Worm (Caenorhabditis elegans) whole organism, L1 larva: ENCODE data around the gene F16B12.4.

Experiments
- C04F5.9 ChIP-seq: sonication (generic microtip); optimal IDR thresholded peaks from 2 replicates; lab custom pipeline; 2016; ENCODE audit warnings: missing genetic modification characterization, missing compliant biosample characterization
- C16A3.4 ChIP-seq: fragments of 150-350 bp; optimal IDR thresholded peaks from 2 replicates; lab custom pipeline; 2014; ENCODE audit warnings: missing biosample characterization, missing genetic modification characterization
- Y116A8C.19 ChIP-seq: sonication (generic microtip); optimal IDR thresholded peaks from 2 replicates; lab custom pipeline; 2016; ENCODE audit warnings: missing compliant biosample characterization, missing genetic modification characterization, borderline replicate concordance
- alr-1 ChIP-seq: fragments of 200-800 bp; sonication (Bioruptor generic); optimal IDR thresholded peaks from 2 replicates; lab custom pipeline; 2018; ENCODE audit warnings: borderline replicate concordance, mild to moderate bottlenecking, missing genetic modification characterization, missing compliant biosample characterization
- aly-2 ChIP-seq: fragments of 150-350 bp; optimal IDR thresholded peaks from 2 replicates; lab custom pipeline; 2014; ENCODE audit warnings: missing biosample characterization, missing genetic modification characterization
- blmp-1 ChIP-seq: fragments of 150-350 bp; optimal IDR thresholded peaks from 2 replicates; lab custom pipeline; 2014; ENCODE audit warnings: missing biosample characterization, missing genetic modification characterization
- ceh-88 ChIP-seq: fragments of 200-800 bp; sonication (Bioruptor generic); IDR thresholded peaks from 2 replicates; pipeline ENCODE4 v1.3.6; 2022; ENCODE audit warnings: missing genetic modification characterization, missing compliant biosample characterization
- ceh-90 ChIP-seq: sonication (generic microtip); optimal IDR thresholded peaks from 2 replicates; lab custom pipeline; 2016; ENCODE audit warnings: missing genetic modification characterization, missing compliant biosample characterization
- efl-1 ChIP-seq, 4 experiments: fragments of 150-350 bp; optimal IDR thresholded peaks in 3 of 4; peaks in 1 of 4; 1 replicate in 1 of 4; 2 replicates in 3 of 4; lab custom pipeline; 2014; ENCODE audit warnings: missing biosample characterization in 2 of 4, missing genetic modification characterization in 2 of 4, missing genetic modification reagents in 2 of 4
- efl-3 ChIP-seq: fragments of 200-800 bp; sonication (Bioruptor generic); optimal IDR thresholded peaks from 2 replicates; lab custom pipeline; 2018; ENCODE audit warnings: mild to moderate bottlenecking, missing genetic modification characterization, missing compliant biosample characterization
- egl-13 ChIP-seq: sonication (generic microtip); optimal IDR thresholded peaks from 2 replicates; lab custom pipeline; 2016; ENCODE audit warnings: missing genotype, missing genetic modification reagents, missing genetic modification characterization, missing compliant biosample characterization
- elt-2 ChIP-seq: sonication (generic microtip); optimal IDR thresholded peaks from 2 replicates; lab custom pipeline; 2016; ENCODE audit warnings: missing genetic modification characterization, mild to moderate bottlenecking, inconsistent platforms, missing compliant biosample characterization, missing genetic modification reagents
- elt-3 ChIP-seq, 6 experiments: fragments of 150-350 bp in 1 of 6; sonication (generic microtip); optimal IDR thresholded peaks; 2 replicates each; lab custom pipeline; 2017 to 2018; ENCODE audit warnings: missing biosample characterization in 6 of 6, missing genetic modification characterization in 6 of 6, inconsistent platforms in 1 of 6
- fkh-4 ChIP-seq: sonication (generic microtip); optimal IDR thresholded peaks from 2 replicates; lab custom pipeline; 2016; ENCODE audit warnings: missing compliant biosample characterization, missing genetic modification characterization, borderline replicate concordance
- hlh-4 ChIP-seq: sonication (generic microtip); optimal IDR thresholded peaks from 2 replicates; lab custom pipeline; 2016; ENCODE audit warnings: mild to moderate bottlenecking, missing genetic modification characterization, missing compliant biosample characterization
- hpl-2 ChIP-seq: fragments of 150-350 bp; optimal IDR thresholded peaks from 2 replicates; lab custom pipeline; 2014; ENCODE audit warnings: missing biosample characterization, missing genetic modification reagents, missing genetic modification characterization
- lin-14 ChIP-seq: fragments of 200-800 bp; sonication (Bioruptor generic); optimal IDR thresholded peaks from 2 replicates; lab custom pipeline; 2018; ENCODE audit warnings: mild to moderate bottlenecking, missing genetic modification characterization, moderate library complexity, missing compliant biosample characterization
- lin-15B ChIP-seq: fragments of 150-350 bp; sonication (generic microtip); optimal IDR thresholded peaks from 3 replicates; lab custom pipeline; 2014; ENCODE audit warnings: missing biosample characterization, missing genetic modification characterization
- lin-35 ChIP-seq, 2 experiments: fragments of 150-350 bp; optimal IDR thresholded peaks; 2 replicates each; lab custom pipeline; 2014; ENCODE audit warnings: missing biosample characterization in 2 of 2, missing genetic modification characterization in 2 of 2, missing genetic modification reagents in 2 of 2
- lin-39 ChIP-seq: fragments of 150-350 bp; optimal IDR thresholded peaks from 2 replicates; lab custom pipeline; 2014; ENCODE audit warnings: missing biosample characterization, missing genetic modification reagents, missing genetic modification characterization
- mab-9 ChIP-seq: fragments of 200-800 bp; sonication (Bioruptor generic); IDR thresholded peaks from 2 replicates; pipeline ENCODE4 v1.3.6; 2022; ENCODE audit warnings: missing genetic modification reagents, missing genetic modification characterization, missing compliant biosample characterization
- nhr-19 ChIP-seq: fragments of 200-800 bp; sonication (Bioruptor generic); conservative IDR thresholded peaks from 2 replicates; pipeline ENCODE4 v1.3.6; 2022; ENCODE audit warnings: missing genetic modification characterization, missing compliant biosample characterization
- nhr-28 ChIP-seq: fragments of 150-350 bp; optimal IDR thresholded peaks from 2 replicates; lab custom pipeline; 2014; ENCODE audit warnings: missing biosample characterization, missing genetic modification characterization
- nhr-71 ChIP-seq: sonication (generic microtip); optimal IDR thresholded peaks from 2 replicates; lab custom pipeline; 2016; ENCODE audit warnings: mild to moderate bottlenecking, missing genetic modification characterization, moderate library complexity, missing compliant biosample characterization
- rnt-1 ChIP-seq: sonication (generic microtip); optimal IDR thresholded peaks from 2 replicates; lab custom pipeline; 2016; ENCODE audit warnings: mild to moderate bottlenecking, missing genetic modification characterization, moderate library complexity, missing compliant biosample characterization
- snu-23 ChIP-seq: sonication (generic microtip); optimal IDR thresholded peaks from 2 replicates; lab custom pipeline; 2016; ENCODE audit warnings: missing genetic modification characterization, missing compliant biosample characterization
- sox-4 ChIP-seq: sonication (generic microtip); optimal IDR thresholded peaks from 2 replicates; lab custom pipeline; 2016; ENCODE audit warnings: missing genetic modification characterization, missing compliant biosample characterization
- swsn-7 ChIP-seq: sonication (generic microtip); optimal IDR thresholded peaks from 2 replicates; lab custom pipeline; 2016; ENCODE audit warnings: missing genetic modification characterization, missing compliant biosample characterization
- unc-130 ChIP-seq: fragments of 150-350 bp; optimal IDR thresholded peaks from 2 replicates; lab custom pipeline; 2017; ENCODE audit warnings: missing biosample characterization, missing genetic modification characterization, inconsistent platforms
- unc-98 ChIP-seq: fragments of 200-800 bp; sonication (Bioruptor generic); IDR thresholded peaks from 2 replicates; pipeline ENCODE4 v1.3.6; 2022; ENCODE audit warnings: missing genetic modification characterization, missing compliant biosample characterization
- xbp-1 ChIP-seq: sonication (generic microtip); optimal IDR thresholded peaks from 2 replicates; lab custom pipeline; 2016; ENCODE audit warnings: missing genetic modification characterization, missing compliant biosample characterization
- zip-4 ChIP-seq: fragments of 200-800 bp; sonication (Bioruptor generic); optimal IDR thresholded peaks from 2 replicates; lab custom pipeline; 2018; ENCODE audit warnings: mild to moderate bottlenecking, missing genetic modification characterization, moderate library complexity, missing compliant biosample characterization
- ztf-11 ChIP-seq, 2 experiments: sonication (generic microtip); optimal IDR thresholded peaks; 2 replicates each; lab custom pipeline; 2016 to 2017; ENCODE audit warnings: missing genetic modification characterization in 2 of 2, missing biosample characterization in 1 of 2, missing compliant biosample characterization in 1 of 2

The F16B12.4 gene

ce11 chrX:14090990-14091389 is 7.5 kb downstream of the F16B12.4 start:
- no peak for TF ChIP-seq efl-1 (optimal IDR thresholded peaks at IDR 0.05; lab: Kevin White, UChicago)
- peak in 1 of 2 experiments; percentile 70 for TF ChIP-seq efl-1 (GFP tag; optimal IDR thresholded peaks at IDR 0.05 in 1 of 2; lab: Kevin White, UChicago)
- TF ChIP-seq xbp-1 (tag; lab: Kevin White, UChicago) = no peak

ce11 chrX:14090089-14090488 is 8.4 kb downstream of the F16B12.4 start, which contains the start of gene dsl-4:
dsl-4 (plus strand) TSS chrX:14090389.
- no peak for TF ChIP-seq hlh-4 (tag; lab: Kevin White, UChicago)
- TF ChIP-seq C04F5.9 (tag; lab: Kevin White, UChicago) = no peak
- TF ChIP-seq egl-13 (tag; lab: Kevin White, UChicago) = no peak
- TF ChIP-seq sox-4 = no peak
- TF ChIP-seq lin-39 = no peak
- TF ChIP-seq hpl-2 (GFP tag; lab: Kevin White, UChicago) = no peak
- TF ChIP-seq elt-3 (tag; optimal IDR thresholded peaks at IDR 0.05; lab: Kevin White, UChicago) = no peak
- no peak for TF ChIP-seq ztf-11 (tag; optimal IDR thresholded peaks at IDR 0.05; lab: Kevin White, UChicago)
- TF ChIP-seq Y116A8C.19 (tag; lab: Kevin White, UChicago) = no peak
- TF ChIP-seq zip-4 (GFP tag; lab: Kevin White, UChicago) = no peak
- no peak for TF ChIP-seq lin-14 (GFP tag; lab: Kevin White, UChicago)
- TF ChIP-seq swsn-7 (tag; lab: Kevin White, UChicago) = no peak
- no peak for TF ChIP-seq efl-3 (GFP tag; lab: Kevin White, UChicago)
- TF ChIP-seq rnt-1 (tag; lab: Kevin White, UChicago) = no peak

ce11 chrX:14085208-14085607 is 13.3 kb downstream of the F16B12.4 start, which contains the start of gene F16B12.1:
F16B12.1 (plus strand) TSS chrX:14085508.
- TF ChIP-seq ceh-90 (tag; lab: Kevin White, UChicago) (no peak), alr-1 (no peak)

DNA sequence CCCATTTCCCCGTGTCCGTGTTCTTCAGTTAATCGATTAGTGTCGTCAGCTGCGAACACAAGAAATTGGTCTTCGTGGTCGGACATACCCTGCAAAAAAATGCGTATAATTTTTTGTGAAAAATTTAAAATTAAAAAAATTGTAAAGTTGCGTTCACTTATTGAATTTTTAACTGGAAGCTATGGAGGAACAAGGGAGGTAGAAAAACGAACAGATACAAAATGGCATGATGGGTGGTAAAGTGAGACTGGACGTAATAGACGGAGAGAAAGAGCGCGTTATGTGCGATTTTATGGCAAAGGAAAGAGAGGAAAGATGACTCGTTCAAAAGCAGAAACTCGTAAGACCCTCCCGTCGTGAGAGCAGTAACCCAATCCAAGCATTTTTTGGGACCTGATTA is 14.2 kb downstream of the F16B12.4 start, which contains the start of gene C33G3.6:
Gene C33G3.6, minus strand, starts transcription at position 101 of the 400 bp plus-strand sequence.
- TF ChIP-seq lin-39 = no peak

DNA sequence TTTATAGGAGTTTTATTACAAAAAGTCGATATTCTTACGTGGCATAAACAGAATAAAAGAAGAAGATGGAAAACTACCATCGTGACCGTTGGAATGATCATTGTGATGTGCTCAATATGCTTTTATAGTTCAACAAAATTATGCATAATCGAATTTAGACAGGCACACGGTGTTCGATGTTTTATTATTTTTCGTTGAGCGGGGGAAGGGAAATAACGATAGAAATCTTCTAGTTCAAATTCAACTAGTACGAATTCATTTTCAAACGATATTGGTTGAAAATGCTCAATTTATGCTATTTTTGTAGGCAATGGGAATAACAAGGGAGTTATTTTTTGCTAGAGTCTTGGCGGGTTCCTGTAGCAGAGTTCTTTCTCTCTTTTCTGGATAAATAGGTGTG is 19.9 kb downstream of the F16B12.4 start, which contains the start of gene C33G3.5:
Gene C33G3.5, minus strand, starts transcription at position 101 of the 400 bp plus-strand sequence.
- TF ChIP-seq ceh-88 (GFP tag; lab: Robert Waterston, UW) = no peak
- TF ChIP-seq unc-98 = no peak
- TF ChIP-seq mab-9 (GFP tag; lab: Robert Waterston, UW) = no peak
- TF ChIP-seq C04F5.9 (tag; lab: Kevin White, UChicago) = no peak
- no peak for TF ChIP-seq unc-130 (tag; lab: Kevin White, UChicago)
- no peak for TF ChIP-seq nhr-28 (tag; lab: Kevin White, UChicago)
- no peak for TF ChIP-seq fkh-4 (tag; lab: Kevin White, UChicago)
- TF ChIP-seq egl-13 (tag; lab: Kevin White, UChicago) = no peak

DNA sequence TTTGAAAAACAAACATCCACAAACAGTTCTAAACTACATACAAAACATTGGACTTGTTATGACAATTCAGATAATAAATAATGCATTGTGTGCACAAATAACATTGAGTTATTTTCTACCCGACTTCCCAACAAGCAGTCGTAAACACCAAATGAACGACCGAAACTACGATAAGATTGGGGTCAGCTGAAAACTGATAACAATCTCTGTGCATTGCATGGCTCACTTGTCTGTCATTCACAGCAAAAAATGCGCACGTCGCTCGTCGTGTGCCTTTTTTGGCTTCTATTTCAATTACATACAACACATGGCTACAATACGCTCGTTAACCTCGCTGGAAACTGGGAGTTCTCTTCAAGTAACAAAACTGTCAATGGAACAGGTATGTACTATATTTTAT is 27.5 kb downstream of the F16B12.4 start, which contains the start of gene C33G3.4:
Gene C33G3.4, plus strand, starts transcription at position 213 of the 400 bp plus-strand sequence.
- TF ChIP-seq elt-2 (tag; lab: Kevin White, UChicago) (peak; percentile 78), lin-15B (tag; lab: Kevin White, UChicago) (no peak), lin-35 (GFP tag; optimal IDR thresholded peaks at IDR 0.05; lab: Kevin White, UChicago) (peak in 1 of 2 experiments; percentile 6)

DNA sequence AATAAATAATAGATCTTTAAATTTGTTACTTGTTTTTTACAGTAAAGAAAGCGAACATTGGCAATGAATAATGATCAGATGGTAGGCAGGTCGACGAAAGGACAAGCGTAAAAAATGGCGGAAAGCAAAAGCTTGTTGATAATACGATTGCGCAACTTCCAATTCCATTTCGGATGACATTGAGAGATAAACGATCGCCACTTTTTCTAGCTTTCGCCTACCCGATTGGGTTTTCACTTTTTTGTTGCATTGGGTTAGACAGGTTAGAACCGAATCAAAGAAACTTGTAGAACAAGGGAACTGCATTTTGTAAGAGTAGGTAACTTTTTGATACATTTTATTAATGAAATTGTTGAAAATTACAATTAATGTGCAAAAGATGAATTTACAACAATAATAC is 28.9 kb downstream of the F16B12.4 start:
- TF ChIP-seq C16A3.4 (tag; lab: Kevin White, UChicago) (no peak), nhr-71 (no peak), nhr-19 (GFP tag; lab: Robert Waterston, UW) (no peak), Y116A8C.19 (tag; lab: Kevin White, UChicago) (no peak), aly-2 (tag; lab: Kevin White, UChicago) (no peak), fkh-4 (tag; lab: Kevin White, UChicago) (no peak), snu-23 (GFP tag; lab: Kevin White, UChicago) (no peak), blmp-1 (tag; lab: Kevin White, UChicago) (peak; percentile 98)
- TF ChIP-seq, all 84 proteins: peak for 1
